Worm (Caenorhabditis elegans) whole organism, late embryonic: ENCODE results near the gene Y49E10.10.

Experiments
- C38D4.7 ChIP-seq: fragments of 200-800 bp; sonication (Bioruptor generic); optimal IDR thresholded peaks from 2 replicates; lab custom pipeline; 2018; ENCODE audit warnings: mild to moderate bottlenecking, missing genetic modification characterization, moderate library complexity, missing compliant biosample characterization
- K09A11.1 ChIP-seq: sonication (generic microtip); optimal IDR thresholded peaks from 2 replicates; lab custom pipeline; 2017; ENCODE audit warnings: antibody characterized with exemption, mild to moderate bottlenecking, missing genetic modification characterization, missing compliant biosample characterization; ENCODE audit not compliant: insufficient read depth
- ahr-1 ChIP-seq: sonication (generic microtip); optimal IDR thresholded peaks from 2 replicates; lab custom pipeline; 2016; ENCODE audit warnings: missing genetic modification characterization, missing compliant biosample characterization
- ama-1 ChIP-seq: fragments of 150-350 bp; optimal IDR thresholded peaks from 2 replicates; lab custom pipeline; 2014
- ceh-14 ChIP-seq: sonication (generic microtip); optimal IDR thresholded peaks from 2 replicates; lab custom pipeline; 2016; ENCODE audit warnings: missing genotype, missing genetic modification characterization, missing compliant biosample characterization
- ceh-19 ChIP-seq: fragments of 200-800 bp; sonication (Bioruptor generic); optimal IDR thresholded peaks from 2 replicates; lab custom pipeline; 2018; ENCODE audit warnings: mild to moderate bottlenecking, missing genetic modification characterization, missing compliant biosample characterization
- ceh-2 ChIP-seq: sonication (generic microtip); optimal IDR thresholded peaks from 2 replicates; lab custom pipeline; 2016; ENCODE audit warnings: missing genotype, missing genetic modification characterization, missing compliant biosample characterization
- ceh-22 ChIP-seq: sonication (generic microtip); optimal IDR thresholded peaks from 2 replicates; lab custom pipeline; 2017; ENCODE audit warnings: missing biosample characterization, missing genetic modification characterization
- ceh-31 ChIP-seq: sonication (generic microtip); optimal IDR thresholded peaks from 2 replicates; lab custom pipeline; 2016; ENCODE audit warnings: missing genetic modification characterization, missing compliant biosample characterization
- ceh-34 ChIP-seq: sonication (generic microtip); optimal IDR thresholded peaks from 2 replicates; lab custom pipeline; 2016; ENCODE audit warnings: mild to moderate bottlenecking, missing genetic modification characterization, missing compliant biosample characterization
- ceh-45 ChIP-seq: fragments of 200-800 bp; sonication (Bioruptor generic); IDR thresholded peaks from 2 replicates; pipeline ENCODE4 v1.3.6; 2022; ENCODE audit warnings: missing genetic modification reagents, missing genetic modification characterization, missing compliant biosample characterization
- ceh-48 ChIP-seq: sonication (generic microtip); optimal IDR thresholded peaks from 2 replicates; lab custom pipeline; 2016; ENCODE audit warnings: missing genetic modification characterization, inconsistent platforms, missing compliant biosample characterization
- ceh-6 ChIP-seq: fragments of 200-800 bp; sonication (Bioruptor generic); optimal IDR thresholded peaks from 2 replicates; lab custom pipeline; 2018; ENCODE audit warnings: mild to moderate bottlenecking, missing genetic modification characterization, missing compliant biosample characterization
- eyg-1 ChIP-seq: sonication (generic microtip); optimal IDR thresholded peaks from 2 replicates; lab custom pipeline; 2016; ENCODE audit warnings: missing genotype, missing genetic modification characterization, missing compliant biosample characterization
- fkh-6 ChIP-seq: sonication (generic microtip); optimal IDR thresholded peaks from 2 replicates; lab custom pipeline; 2016; ENCODE audit warnings: missing genetic modification characterization, missing compliant biosample characterization
- gmeb-2 ChIP-seq: sonication (generic microtip); optimal IDR thresholded peaks from 2 replicates; lab custom pipeline; 2016; ENCODE audit warnings: missing genetic modification characterization, inconsistent platforms, missing compliant biosample characterization
- lim-6 ChIP-seq: sonication (generic microtip); optimal IDR thresholded peaks from 2 replicates; lab custom pipeline; 2016; ENCODE audit warnings: missing genetic modification characterization, missing compliant biosample characterization
- madf-2 ChIP-seq: sonication (generic microtip); optimal IDR thresholded peaks from 2 replicates; lab custom pipeline; 2017; ENCODE audit warnings: missing genetic modification characterization, missing compliant biosample characterization
- mec-3 ChIP-seq: sonication (generic microtip); optimal IDR thresholded peaks from 2 replicates; lab custom pipeline; 2016; ENCODE audit warnings: borderline replicate concordance, missing genetic modification characterization, missing compliant biosample characterization
- nfya-1 ChIP-seq: sonication (generic microtip); optimal IDR thresholded peaks from 2 replicates; lab custom pipeline; 2017; ENCODE audit warnings: missing genetic modification characterization, mild to moderate bottlenecking, missing compliant biosample characterization, antibody characterized with exemption, moderate library complexity
- nhr-11 ChIP-seq: fragments of 150-350 bp; optimal IDR thresholded peaks from 2 replicates; lab custom pipeline; 2014; ENCODE audit warnings: missing biosample characterization, missing genetic modification characterization
- nhr-232 ChIP-seq: sonication (generic microtip); optimal IDR thresholded peaks from 2 replicates; lab custom pipeline; 2016; ENCODE audit warnings: missing genetic modification characterization, missing compliant biosample characterization
- odd-2 ChIP-seq: sonication (generic microtip); optimal IDR thresholded peaks from 2 replicates; lab custom pipeline; 2017; ENCODE audit warnings: antibody characterized with exemption, mild to moderate bottlenecking, missing genetic modification characterization, missing compliant biosample characterization
- pha-4 ChIP-seq: fragments of 150-350 bp; optimal IDR thresholded peaks from 2 replicates; lab custom pipeline; 2018; ENCODE audit warnings: missing biosample characterization, missing genetic modification reagents, missing genetic modification characterization
- pqm-1 ChIP-seq: sonication (generic microtip); optimal IDR thresholded peaks from 2 replicates; lab custom pipeline; 2016; ENCODE audit warnings: missing genetic modification characterization, missing compliant biosample characterization
- pros-1 ChIP-seq: fragments of 150-350 bp; optimal IDR thresholded peaks from 2 replicates; lab custom pipeline; 2014; ENCODE audit warnings: missing biosample characterization, missing genetic modification reagents, missing genetic modification characterization
- ref-2 ChIP-seq: sonication (generic microtip); optimal IDR thresholded peaks from 2 replicates; lab custom pipeline; 2016; ENCODE audit warnings: missing genetic modification characterization, missing compliant biosample characterization
- rnt-1 ChIP-seq: sonication (generic microtip); optimal IDR thresholded peaks from 2 replicates; lab custom pipeline; 2016; ENCODE audit warnings: missing genetic modification characterization, missing compliant biosample characterization
- tbx-7 ChIP-seq: sonication (generic microtip); optimal IDR thresholded peaks from 2 replicates; lab custom pipeline; 2016; ENCODE audit warnings: missing genotype, missing genetic modification characterization, missing compliant biosample characterization
- unc-42 ChIP-seq: sonication (generic microtip); optimal IDR thresholded peaks from 2 replicates; lab custom pipeline; 2016; ENCODE audit warnings: missing genotype, missing genetic modification characterization, missing compliant biosample characterization

Y49E10.10 gene

ce11 chrIII:12369476-12369875 is 25.8 kb upstream of the Y49E10.10 start:
- TF ChIP-seq tbx-7 (tag; lab: Kevin White, UChicago) (no peak), mec-3 (tag; lab: Kevin White, UChicago) (no peak), fkh-6 (tag; lab: Kevin White, UChicago) (no peak), eyg-1 (tag; lab: Kevin White, UChicago) (no peak), nfya-1 (tag; lab: Kevin White, UChicago) (peak; percentile 22), ceh-31 (tag; lab: Kevin White, UChicago) (peak; percentile 5), pros-1 (tag; lab: Kevin White, UChicago) (peak; percentile 27), odd-2 (tag; lab: Kevin White, UChicago) (no peak)

- TF ChIP-seq tbx-7 (tag; lab: Kevin White, UChicago) (no peak), fkh-6 (tag; lab: Kevin White, UChicago) (no peak), ceh-45 (GFP tag; lab: Robert Waterston, UW) (no peak), mec-3 (tag; lab: Kevin White, UChicago) (no peak), K09A11.1 (peak; percentile 30), ceh-19 (GFP tag; lab: Kevin White, UChicago) (no peak), ceh-48 (tag; lab: Kevin White, UChicago) (no peak), eyg-1 (tag; lab: Kevin White, UChicago) (no peak), C38D4.7 (no peak), lim-6 (tag; lab: Kevin White, UChicago) (no peak), ama-1 (lab: Kevin White, UChicago) (no peak), nfya-1 (tag; lab: Kevin White, UChicago) (peak; percentile 36)
These were observed 25.2 kb upstream of the Y49E10.10 start, which contains the start of gene rpt-6 for ce11 chrIII:12370011-12370506. rpt-6 (plus strand) TSS chrIII:12370456.

- TF ChIP-seq nhr-232 (tag; lab: Kevin White, UChicago) (no peak), ceh-19 (GFP tag; lab: Kevin White, UChicago) (no peak), ceh-6 (GFP tag; lab: Kevin White, UChicago) (no peak), ceh-22 (tag; lab: Kevin White, UChicago) (no peak), nfya-1 (tag; lab: Kevin White, UChicago) (no peak), pha-4 (no peak), fkh-6 (tag; lab: Kevin White, UChicago) (no peak), K09A11.1 (no peak), tbx-7 (tag; lab: Kevin White, UChicago) (no peak)
- TF ChIP-seq, all 69 proteins: peak for 0
These were observed 22.9 kb upstream of the Y49E10.10 start for ce11 chrIII:12372080-12373065.

ce11 chrIII:12373306-12373705 is 22.0 kb upstream of the Y49E10.10 start:
- TF ChIP-seq nfya-1 (tag; lab: Kevin White, UChicago) = peak; percentile 81
- no peak for TF ChIP-seq ceh-34

ce11 chrIII:12373807-12374266 is 21.4 kb upstream of the Y49E10.10 start, which contains the start of gene glrx-5:
glrx-5 (minus strand) TSS chrIII:12373857.
- no peak for TF ChIP-seq pqm-1 (tag; lab: Kevin White, UChicago)
- TF ChIP-seq gmeb-2 = no peak
- no peak for TF ChIP-seq nhr-232 (tag; lab: Kevin White, UChicago)
- no peak for TF ChIP-seq unc-42 (tag; lab: Kevin White, UChicago)
- no peak for TF ChIP-seq rnt-1 (tag; lab: Kevin White, UChicago)
- TF ChIP-seq ceh-14 (tag; lab: Kevin White, UChicago) = no peak

- TF ChIP-seq ref-2 (tag; lab: Kevin White, UChicago) (no peak), ceh-2 (no peak), nhr-11 (tag; lab: Kevin White, UChicago) (no peak), madf-2 (tag; lab: Kevin White, UChicago) (no peak), ahr-1 (no peak), ceh-19 (GFP tag; lab: Kevin White, UChicago) (no peak), eyg-1 (tag; lab: Kevin White, UChicago) (no peak), rnt-1 (tag; lab: Kevin White, UChicago) (no peak)
These were observed 19.7 kb upstream of the Y49E10.10 start for ce11 chrIII:12375614-12376013.
